Worm (Caenorhabditis elegans) whole organism, L2 larva: Measurements from ENCODE around the gene syg-1.

Source experiments
- C34F6.9 ChIP-seq: fragments of 150-350 bp; optimal IDR thresholded peaks from 2 replicates; lab custom pipeline; 2014; ENCODE audit warnings: missing biosample characterization, missing genetic modification characterization
- F13H6.1 ChIP-seq: sonication (generic microtip); optimal IDR thresholded peaks from 2 replicates; lab custom pipeline; 2016; ENCODE audit warnings: missing genetic modification characterization, missing compliant biosample characterization
- alr-1 ChIP-seq: fragments of 150-350 bp; optimal IDR thresholded peaks from 2 replicates; lab custom pipeline; 2014; ENCODE audit warnings: missing biosample characterization, missing genetic modification characterization
- ama-1 ChIP-seq: fragments of 150-350 bp; optimal IDR thresholded peaks from 2 replicates; lab custom pipeline; 2018; ENCODE audit warnings: inconsistent platforms
- blmp-1 ChIP-seq: sonication (generic microtip); optimal IDR thresholded peaks from 2 replicates; lab custom pipeline; 2017; ENCODE audit warnings: missing genetic modification characterization, mild to moderate bottlenecking, missing compliant biosample characterization, antibody characterized with exemption, moderate library complexity; ENCODE audit not compliant: insufficient read depth
- ceh-16 ChIP-seq: fragments of 150-350 bp; optimal IDR thresholded peaks from 2 replicates; lab custom pipeline; 2014; ENCODE audit warnings: missing biosample characterization, missing genetic modification characterization
- ceh-82 ChIP-seq: fragments of 150-350 bp; optimal IDR thresholded peaks from 2 replicates; lab custom pipeline; 2014; ENCODE audit warnings: missing biosample characterization, missing genetic modification characterization
- crh-2 ChIP-seq: sonication (generic microtip); optimal IDR thresholded peaks from 2 replicates; lab custom pipeline; 2017; ENCODE audit warnings: missing biosample characterization, missing genetic modification characterization
- dmd-4 ChIP-seq: sonication (generic microtip); optimal IDR thresholded peaks from 2 replicates; lab custom pipeline; 2017; ENCODE audit warnings: missing biosample characterization, missing genetic modification characterization
- egl-27 ChIP-seq: sonication (generic microtip); optimal IDR thresholded peaks from 3 replicates; lab custom pipeline; 2017; ENCODE audit warnings: missing biosample characterization, missing genetic modification reagents, missing genetic modification characterization
- elt-3 ChIP-seq: sonication (generic microtip); optimal IDR thresholded peaks from 2 replicates; lab custom pipeline; 2017; ENCODE audit warnings: missing biosample characterization, missing genetic modification characterization
- fos-1 ChIP-seq: fragments of 150-350 bp; optimal IDR thresholded peaks from 2 replicates; lab custom pipeline; 2014; ENCODE audit warnings: missing biosample characterization, missing genetic modification characterization
- gmeb-1 ChIP-seq: fragments of 150-350 bp; optimal IDR thresholded peaks from 2 replicates; lab custom pipeline; 2014; ENCODE audit warnings: missing biosample characterization, missing genetic modification characterization
- lin-11 ChIP-seq: fragments of 150-350 bp; sonication (generic microtip); optimal IDR thresholded peaks from 2 replicates; lab custom pipeline; 2014; ENCODE audit warnings: missing biosample characterization, missing genetic modification characterization, inconsistent platforms, mixed read lengths
- lin-39 ChIP-seq: fragments of 150-350 bp; optimal IDR thresholded peaks from 2 replicates; lab custom pipeline; 2014; ENCODE audit warnings: missing biosample characterization, missing genetic modification reagents, missing genetic modification characterization
- lsy-2 ChIP-seq, 2 experiments: fragments of 150-350 bp in 1 of 2; sonication (generic microtip) in 1 of 2; optimal IDR thresholded peaks; 2 replicates each; lab custom pipeline; 2014 to 2017; ENCODE audit warnings: missing biosample characterization in 2 of 2, missing genetic modification characterization in 2 of 2
- mab-5 ChIP-seq: fragments of 150-350 bp; optimal IDR thresholded peaks from 2 replicates; lab custom pipeline; 2014; ENCODE audit warnings: missing biosample characterization, missing genetic modification characterization
- mbf-1 ChIP-seq: sonication (generic microtip); optimal IDR thresholded peaks from 2 replicates; lab custom pipeline; 2017; ENCODE audit warnings: missing biosample characterization, missing genetic modification characterization
- mdl-1 ChIP-seq, 2 experiments: fragments of 150-350 bp in 1 of 2; sonication (generic microtip) in 1 of 2; optimal IDR thresholded peaks; 2 replicates each; lab custom pipeline; 2017; ENCODE audit warnings: missing biosample characterization in 2 of 2, missing genetic modification characterization in 2 of 2
- nhr-10 ChIP-seq: sonication (generic microtip); optimal IDR thresholded peaks from 2 replicates; lab custom pipeline; 2017; ENCODE audit warnings: missing biosample characterization, missing genetic modification characterization
- nhr-12 ChIP-seq: fragments of 150-350 bp; optimal IDR thresholded peaks from 2 replicates; lab custom pipeline; 2014; ENCODE audit warnings: missing biosample characterization, missing genetic modification characterization
- nhr-129 ChIP-seq: fragments of 150-350 bp; optimal IDR thresholded peaks from 2 replicates; lab custom pipeline; 2014; ENCODE audit warnings: missing biosample characterization, missing genetic modification characterization
- nhr-21 ChIP-seq: fragments of 150-350 bp; optimal IDR thresholded peaks from 2 replicates; lab custom pipeline; 2014; ENCODE audit warnings: missing biosample characterization, missing genetic modification characterization
- nhr-25 ChIP-seq: fragments of 150-350 bp; sonication (generic microtip); optimal IDR thresholded peaks from 3 replicates; lab custom pipeline; 2014; ENCODE audit warnings: missing biosample characterization, missing genetic modification characterization
- nhr-6 ChIP-seq: fragments of 150-350 bp; optimal IDR thresholded peaks from 2 replicates; lab custom pipeline; 2014; ENCODE audit warnings: missing biosample characterization, missing genetic modification characterization
- nhr-77 ChIP-seq: fragments of 150-350 bp; optimal IDR thresholded peaks from 2 replicates; lab custom pipeline; 2014; ENCODE audit warnings: missing biosample characterization, missing genetic modification characterization
- peb-1 ChIP-seq: fragments of 150-350 bp; optimal IDR thresholded peaks from 2 replicates; lab custom pipeline; 2014; ENCODE audit warnings: missing biosample characterization, missing genetic modification characterization
- sem-4 ChIP-seq: fragments of 150-350 bp; optimal IDR thresholded peaks from 2 replicates; lab custom pipeline; 2014; ENCODE audit warnings: missing biosample characterization, missing genetic modification reagents, missing genetic modification characterization
- skn-1 ChIP-seq: sonication (generic microtip); optimal IDR thresholded peaks from 2 replicates; lab custom pipeline; 2017; ENCODE audit warnings: missing biosample characterization, missing genetic modification characterization
- sma-9 ChIP-seq, 2 experiments: fragments of 150-350 bp in 1 of 2; sonication (generic microtip) in 1 of 2; optimal IDR thresholded peaks; 2 replicates each; lab custom pipeline; 2014 to 2016; ENCODE audit warnings: missing genetic modification characterization in 2 of 2, mild to moderate bottlenecking in 1 of 2, missing biosample characterization in 1 of 2, missing compliant biosample characterization in 1 of 2, missing genetic modification reagents in 1 of 2, moderate library complexity in 1 of 2
- snpc-4 ChIP-seq: fragments of 150-350 bp; optimal IDR thresholded peaks from 2 replicates; lab custom pipeline; 2014; ENCODE audit warnings: missing biosample characterization, missing genetic modification characterization
- unc-39 ChIP-seq: fragments of 150-350 bp; optimal IDR thresholded peaks from 2 replicates; lab custom pipeline; 2014; ENCODE audit warnings: missing biosample characterization, missing genetic modification characterization
- unc-55 ChIP-seq: fragments of 150-350 bp; sonication (generic microtip); optimal IDR thresholded peaks from 3 replicates; lab custom pipeline; 2014; ENCODE audit warnings: missing biosample characterization, missing genetic modification reagents, missing genetic modification characterization
- ztf-1 ChIP-seq: fragments of 200-800 bp; sonication (Bioruptor generic); conservative IDR thresholded peaks from 2 replicates; pipeline ENCODE4 v1.3.6; 2022; ENCODE audit warnings: missing genetic modification characterization, missing compliant biosample characterization
- ztf-11 ChIP-seq: sonication (generic microtip); optimal IDR thresholded peaks from 2 replicates; lab custom pipeline; 2017; ENCODE audit warnings: missing biosample characterization, missing genetic modification characterization
- ztf-4 ChIP-seq: fragments of 150-350 bp; optimal IDR thresholded peaks from 2 replicates; lab custom pipeline; 2014; ENCODE audit warnings: missing biosample characterization, missing genetic modification characterization

Gene syg-1

ce11 chrX:2549322-2549721 lies 34.2 kb upstream of the syg-1 start (continued):
- TF ChIP-seq crh-2: peak; percentile 58
- TF ChIP-seq peb-1: no peak
- TF ChIP-seq lsy-2 (tag; optimal IDR thresholded peaks at IDR 0.05; lab: Kevin White, UChicago): peak; percentile 35 to 67
- TF ChIP-seq skn-1 (tag; lab: Kevin White, UChicago): no peak
- no peak for TF ChIP-seq ztf-1 (GFP tag; lab: Robert Waterston, UW)
- TF ChIP-seq mab-5 (tag; lab: Kevin White, UChicago): no peak
- no peak for TF ChIP-seq lin-39 (tag; lab: Kevin White, UChicago)
- TF ChIP-seq lin-11: peak; percentile 30
- TF ChIP-seq ztf-11: no peak
- no peak for TF ChIP-seq dmd-4 (tag; lab: Kevin White, UChicago)
- TF ChIP-seq ztf-4 (tag; lab: Kevin White, UChicago): no peak
- TF ChIP-seq ceh-82 (tag; lab: Kevin White, UChicago): no peak

- TF ChIP-seq egl-27 (tag; lab: Kevin White, UChicago) (no peak), unc-55 (GFP tag; lab: Kevin White, UChicago) (peak; percentile 11)
Observed at ce11 chrX:2548884-2549283, 33.8 kb upstream of the syg-1 start, which contains the start of gene smvt-1. Gene smvt-1 (minus strand): TSS chrX:2548984.

DNA sequence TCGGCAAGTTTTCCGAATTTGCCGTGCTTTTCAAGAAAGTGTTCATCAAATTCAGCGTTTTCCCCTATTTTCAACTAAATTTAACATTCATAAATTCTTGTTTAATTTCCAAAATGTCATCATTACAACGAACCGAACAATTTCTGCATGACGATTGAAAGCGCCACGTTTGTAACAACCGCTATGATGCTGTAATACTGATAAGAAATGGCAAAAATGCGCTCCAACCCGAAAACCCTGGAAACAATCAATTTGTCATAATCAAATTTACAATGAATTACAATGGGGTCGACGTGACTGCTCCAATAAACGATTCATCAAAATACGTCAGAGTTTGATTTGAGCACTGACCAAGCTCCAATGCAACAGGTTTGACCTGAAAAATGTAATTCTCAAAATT lies 29.5 kb upstream of the syg-1 start:
- no peak for TF ChIP-seq alr-1 (tag; lab: Kevin White, UChicago)
- TF ChIP-seq mab-5 (tag; lab: Kevin White, UChicago): no peak
- TF ChIP-seq nhr-12 (tag; lab: Kevin White, UChicago): no peak
- TF ChIP-seq ama-1 (lab: Kevin White, UChicago): no peak
- peak; percentile 5 for TF ChIP-seq sma-9 (GFP tag; optimal IDR thresholded peaks at IDR 0.05; lab: Kevin White, UChicago)
- TF ChIP-seq sma-9 (tag; optimal IDR thresholded peaks at IDR 0.05; lab: Kevin White, UChicago): no peak
- TF ChIP-seq fos-1 (tag; lab: Kevin White, UChicago): peak; percentile 66
- no peak for TF ChIP-seq nhr-77 (tag; lab: Kevin White, UChicago)
- peak; percentile 79 for TF ChIP-seq crh-2
- TF ChIP-seq ceh-16 (tag; lab: Kevin White, UChicago): no peak
- TF ChIP-seq peb-1: no peak
- no peak for TF ChIP-seq snpc-4 (tag; lab: Kevin White, UChicago)
- TF ChIP-seq C34F6.9 (tag; lab: Kevin White, UChicago): no peak
- TF ChIP-seq lin-39 (tag; lab: Kevin White, UChicago): no peak
- TF ChIP-seq lsy-2 (tag; optimal IDR thresholded peaks at IDR 0.05; lab: Kevin White, UChicago): no peak
- TF ChIP-seq unc-39: no peak
- TF ChIP-seq sem-4 (tag; lab: Kevin White, UChicago): no peak
- no peak for TF ChIP-seq egl-27 (tag; lab: Kevin White, UChicago)
- no peak for TF ChIP-seq elt-3 (tag; lab: Kevin White, UChicago)
- TF ChIP-seq F13H6.1: no peak
- TF ChIP-seq ceh-82 (tag; lab: Kevin White, UChicago): no peak
- no peak for TF ChIP-seq nhr-6 (tag; lab: Kevin White, UChicago)
- TF ChIP-seq mdl-1 (tag; optimal IDR thresholded peaks at IDR 0.05; lab: Kevin White, UChicago): no peak

DNA sequence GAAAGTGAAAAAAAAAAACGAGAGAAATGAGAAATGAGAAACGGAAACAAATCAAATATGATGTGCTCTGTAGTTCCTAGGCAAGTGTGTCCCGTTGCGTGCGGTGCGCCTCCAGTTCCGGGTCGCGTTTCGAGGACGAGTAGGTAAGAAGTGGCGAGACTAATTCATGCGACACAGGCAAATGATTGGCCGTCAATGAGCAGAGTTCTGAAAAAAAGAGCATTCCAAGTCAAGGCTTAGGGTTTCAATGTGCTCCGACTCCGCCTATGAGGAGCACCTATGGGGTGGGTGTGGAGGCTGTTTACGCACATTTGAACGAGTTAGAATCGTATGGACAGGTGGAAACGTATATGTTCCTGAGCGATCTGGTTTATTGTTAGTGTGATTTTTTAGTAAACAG lies 28.2 kb upstream of the syg-1 start:
- TF ChIP-seq crh-2 (no peak), fos-1 (tag; lab: Kevin White, UChicago) (peak; percentile 28)

ce11 chrX:2541003-2541521 lies 25.9 kb upstream of the syg-1 start, which contains the start of gene F52H2.3:
Gene F52H2.3 (minus strand): TSS chrX:2541053.
- TF ChIP-seq dmd-4 (tag; lab: Kevin White, UChicago) (no peak), fos-1 (tag; lab: Kevin White, UChicago) (peak; percentile 70), unc-39 (no peak), lin-11 (no peak), lin-39 (tag; lab: Kevin White, UChicago) (no peak), sem-4 (tag; lab: Kevin White, UChicago) (no peak), nhr-6 (tag; lab: Kevin White, UChicago) (no peak), skn-1 (tag; lab: Kevin White, UChicago) (no peak), nhr-21 (tag; lab: Kevin White, UChicago) (no peak), F13H6.1 (peak; percentile 28), crh-2 (peak; percentile 47), ceh-16 (tag; lab: Kevin White, UChicago) (no peak), mbf-1 (tag; lab: Kevin White, UChicago) (no peak), ztf-1 (GFP tag; lab: Robert Waterston, UW) (no peak), mab-5 (tag; lab: Kevin White, UChicago) (no peak), nhr-10 (tag; lab: Kevin White, UChicago) (no peak), ztf-4 (tag; lab: Kevin White, UChicago) (no peak), lsy-2 (tag; optimal IDR thresholded peaks at IDR 0.05; lab: Kevin White, UChicago) (no peak), nhr-25 (tag; lab: Kevin White, UChicago) (no peak), blmp-1 (tag; lab: Kevin White, UChicago) (no peak), elt-3 (tag; lab: Kevin White, UChicago) (no peak), gmeb-1 (tag; lab: Kevin White, UChicago) (peak; percentile 21), sma-9 (GFP tag; optimal IDR thresholded peaks at IDR 0.05; lab: Kevin White, UChicago) (peak; percentile 2), sma-9 (tag; optimal IDR thresholded peaks at IDR 0.05; lab: Kevin White, UChicago) (no peak), nhr-12 (tag; lab: Kevin White, UChicago) (no peak), nhr-129 (tag; lab: Kevin White, UChicago) (no peak), mdl-1 (tag; optimal IDR thresholded peaks at IDR 0.05; lab: Kevin White, UChicago) (no peak)
